Fruit fly (Drosophila melanogaster) whole organism, wandering third instar larva: ENCODE data around the gene CG43333.

Experiments used
- CG9705 ChIP-seq: fragments of 200-800 bp; sonication (Bioruptor generic); optimal IDR thresholded peaks from 2 replicates; lab custom pipeline; 2018; ENCODE audit warnings: missing biosample characterization, mild to moderate bottlenecking, missing genetic modification characterization
- Dfd ChIP-seq: fragments of >200 bp; optimal IDR thresholded peaks from 2 replicates; lab custom pipeline; 2017; ENCODE audit warnings: missing biosample characterization, missing genetic modification characterization
- Dif ChIP-seq: fragments of 200-275, 200-300 bp; sonication (Bioruptor generic); optimal IDR thresholded peaks from 2 replicates; lab custom pipeline; 2018; ENCODE audit warnings: missing biosample characterization, missing genetic modification characterization; ENCODE audit not compliant: partially characterized antibody
- HLH106 ChIP-seq: fragments of 200-800 bp; optimal IDR thresholded peaks from 3 replicates; lab custom pipeline; 2019; ENCODE audit warnings: missing biosample characterization, mild to moderate bottlenecking, missing genetic modification characterization, moderate library complexity
- Hr78 ChIP-seq: fragments of >200 bp; optimal IDR thresholded peaks from 2 replicates; lab custom pipeline; 2017; ENCODE audit warnings: missing biosample characterization, missing genetic modification characterization
- Hr83 ChIP-seq: fragments of 200-300 bp; sonication (Bioruptor generic); optimal IDR thresholded peaks from 2 replicates; lab custom pipeline; 2016; ENCODE audit warnings: missing biosample characterization, mild to moderate bottlenecking, missing genetic modification characterization, moderate library complexity; ENCODE audit not compliant: poor library complexity, severe bottlenecking
- Mio ChIP-seq: sonication (Bioruptor generic); optimal IDR thresholded peaks from 2 replicates; lab custom pipeline; 2016; ENCODE audit warnings: missing biosample characterization, missing genetic modification characterization
- N ChIP-seq: fragments of >200 bp; optimal IDR thresholded peaks from 2 replicates; lab custom pipeline; 2018; ENCODE audit warnings: missing biosample characterization, missing external identifiers, missing genetic modification characterization
- OdsH ChIP-seq: fragments of 200-800 bp; sonication (Bioruptor generic); optimal IDR thresholded peaks from 2 replicates; lab custom pipeline; 2016; ENCODE audit warnings: missing biosample characterization, mild to moderate bottlenecking, missing genetic modification characterization
- Rel ChIP-seq, 2 experiments: fragments of 200-800 bp; sonication (Bioruptor generic) in 1 of 2; optimal IDR thresholded peaks; 2 replicates in 1 of 2; 3 replicates in 1 of 2; lab custom pipeline; 2016 to 2019; ENCODE audit warnings: mild to moderate bottlenecking in 2 of 2, missing biosample characterization in 2 of 2, missing genetic modification characterization in 2 of 2, moderate library complexity in 1 of 2
- Sp1 ChIP-seq: fragments of 200-800 bp; sonication (Bioruptor generic); optimal IDR thresholded peaks from 3 replicates; lab custom pipeline; 2019; ENCODE audit warnings: missing biosample characterization, mild to moderate bottlenecking, missing genetic modification characterization, moderate library complexity
- Vsx2 ChIP-seq: fragments of 200-300, 225-300 bp; sonication (Bioruptor generic); optimal IDR thresholded peaks from 2 replicates; lab custom pipeline; 2018; ENCODE audit warnings: missing biosample characterization, missing genetic modification characterization; ENCODE audit not compliant: partially characterized antibody
- dl ChIP-seq, 2 experiments: fragments of 175-275, 200-275 bp in 1 of 2; fragments of 200-275 bp in 1 of 2; sonication (Bioruptor generic); optimal IDR thresholded peaks; lab custom pipeline; 2018; ENCODE audit warnings: mild to moderate bottlenecking in 2 of 2, missing biosample characterization in 2 of 2, missing genetic modification characterization in 2 of 2, moderate library complexity in 2 of 2; ENCODE audit not compliant: partially characterized antibody in 2 of 2, insufficient read depth in 1 of 2
- dsf ChIP-seq: sonication (Bioruptor generic); optimal IDR thresholded peaks from 2 replicates; lab custom pipeline; 2016; ENCODE audit warnings: missing biosample characterization, missing genetic modification characterization, borderline replicate concordance
- foxo ChIP-seq, 2 experiments: fragments of 200-800 bp; sonication (Bioruptor generic); optimal IDR thresholded peaks; 2 replicates in 1 of 2; 3 replicates in 1 of 2; lab custom pipeline; 2016 to 2017; ENCODE audit warnings: missing biosample characterization in 2 of 2, missing genetic modification characterization in 2 of 2
- fru ChIP-seq: fragments of 200-800 bp; sonication (Bioruptor generic); optimal IDR thresholded peaks from 3 replicates; lab custom pipeline; 2016; ENCODE audit warnings: missing biosample characterization, mild to moderate bottlenecking, missing genetic modification characterization
- sv ChIP-seq: fragments of 200-800 bp; sonication (Bioruptor generic); optimal IDR thresholded peaks from 3 replicates; lab custom pipeline; 2016; ENCODE audit warnings: missing biosample characterization, missing genetic modification characterization
- tai ChIP-seq: sonication (Bioruptor generic); optimal IDR thresholded peaks from 2 replicates; lab custom pipeline; 2016; ENCODE audit warnings: missing biosample characterization, missing genetic modification characterization

Gene CG43333

dm6 chr2L:14115976-14116501 is 64.4 kb downstream of the CG43333 start:
- TF ChIP-seq Dfd (no peak), Rel (GFP tag; optimal IDR thresholded peaks at IDR 0.05; lab: Kevin White, UChicago) (no peak), Rel (tag; optimal IDR thresholded peaks at IDR 0.05; lab: Kevin White, UChicago) (no peak), Sp1 (GFP tag; lab: Kevin White, UChicago) (no peak), Dif (GFP tag; lab: Kevin White, UChicago) (no peak), dsf (GFP tag; lab: Kevin White, UChicago) (no peak), CG9705 (GFP tag; lab: Kevin White, UChicago) (no peak), fru (GFP tag; lab: Kevin White, UChicago) (no peak), sv (GFP tag; lab: Kevin White, UChicago) (no peak), N (GFP tag; lab: Kevin White, UChicago) (no peak), OdsH (GFP tag; lab: Kevin White, UChicago) (no peak), Vsx2 (no peak), foxo (GFP tag; optimal IDR thresholded peaks at IDR 0.05; lab: Kevin White, UChicago) (no peak), dl (GFP tag; optimal IDR thresholded peaks at IDR 0.05; lab: Kevin White, UChicago; ENCODE audit: insufficient read depth in 1 of 2, partially characterized antibody in 2 of 2) (no peak), HLH106 (tag; lab: Kevin White, UChicago) (no peak), Hr78 (no peak), Hr83 (GFP tag; lab: Kevin White, UChicago) (no peak), tai (GFP tag; lab: Kevin White, UChicago) (no peak), Mio (no peak)
